Fruit fly (Drosophila melanogaster): Measurements from ENCODE around the gene CG14712.

Gene CG14712

dm6 chr3R:11623025-11623424 is 5.5 kb upstream of the CG14712 start, which contains the start of gene CG14711 (continued):
- TF ChIP-seq CG10321 (GFP tag; IDR thresholded peaks at IDR 0.05) (peak; percentile 30; the same call in 1 of the 2 replicates), CG8290 (GFP tag; optimal IDR thresholded peaks at IDR 0.05) (peak; percentile 64), CG8290 (tag; optimal IDR thresholded peaks at IDR 0.05) (peak in 1 of 2 experiments; percentile 76), CG12942 (GFP tag; optimal IDR thresholded peaks at IDR 0.05) (peak; percentile 86), salm (tag; optimal IDR thresholded peaks at IDR 0.05) (peak; percentile 79), org-1 (GFP tag; optimal IDR thresholded peaks at IDR 0.05) (peak; percentile 56), ac (GFP tag; optimal IDR thresholded peaks at IDR 0.05) (peak; percentile 26), bab2 (GFP tag; optimal IDR thresholded peaks at IDR 0.05) (peak; percentile 83), YL-1 (GFP tag; optimal IDR thresholded peaks at IDR 0.05) (peak; percentile 91), CG10431 (GFP tag; optimal IDR thresholded peaks at IDR 0.05) (peak; percentile 82), lab (GFP tag; optimal IDR thresholded peaks at IDR 0.05) (no peak), sim (GFP tag; IDR thresholded peaks at IDR 0.05) (peak; percentile 72), br (optimal IDR thresholded peaks at IDR 0.05) (no peak), hbn (GFP tag; IDR thresholded peaks at IDR 0.05; ENCODE audit: partially characterized antibody) (peak; percentile 82), jing (GFP tag; optimal IDR thresholded peaks at IDR 0.05) (no peak), Mes4 (GFP tag; optimal IDR thresholded peaks at IDR 0.05) (peak; percentile 53), Sox100B (GFP tag; optimal IDR thresholded peaks at IDR 0.05) (no peak), CG11723 (GFP tag; optimal IDR thresholded peaks at IDR 0.05) (no peak), CG8359 (GFP tag; optimal IDR thresholded peaks at IDR 0.05; ENCODE audit: borderline replicate concordance) (peak; percentile 37), CG30403 (GFP tag; optimal IDR thresholded peaks at IDR 0.05) (peak; percentile 93), CG10366 (GFP tag; IDR thresholded peaks at IDR 0.05) (peak; percentile 80), Xbp1 (GFP tag; optimal IDR thresholded peaks at IDR 0.05) (peak; percentile 92), CG30020 (tag; optimal IDR thresholded peaks at IDR 0.05) (peak; percentile 77), oc (tag; optimal IDR thresholded peaks at IDR 0.05) (peak; percentile 81), gcm2 (GFP tag; optimal IDR thresholded peaks at IDR 0.05) (peak; percentile 20), nerfin-2 (GFP tag; IDR thresholded peaks at IDR 0.05; ENCODE audit: partially characterized antibody) (0 out of 2 replicates have a peak, but pooled peaks have one; percentile 36), CG11093 (GFP tag; IDR thresholded peaks at IDR 0.05) (peak; percentile 59; the same call in 1 of the 3 replicates), CG9437 (GFP tag; optimal IDR thresholded peaks at IDR 0.05) (peak; percentile 69), Poxn (GFP tag; IDR thresholded peaks at IDR 0.05) (peak; percentile 52; the same call in 1 of the 2 replicates), cato (GFP tag; optimal IDR thresholded peaks at IDR 0.05; ENCODE audit: borderline replicate concordance) (peak; percentile 72), ERR (GFP tag; optimal IDR thresholded peaks at IDR 0.05) (no peak), CG15601 (tag; optimal IDR thresholded peaks at IDR 0.05) (peak; percentile 87), Nf-YA (GFP tag; IDR thresholded peaks at IDR 0.05) (peak; percentile 72), Chrac-16 (GFP tag; optimal IDR thresholded peaks at IDR 0.05) (peak; percentile 86), Sox102F (GFP tag; optimal IDR thresholded peaks at IDR 0.05) (no peak), CG2889 (GFP tag; IDR thresholded peaks at IDR 0.05) (peak; percentile 78), H15 (GFP tag; IDR thresholded peaks at IDR 0.05) (peak; percentile 78), fru (optimal IDR thresholded peaks at IDR 0.05) (no peak), psq (GFP tag; optimal IDR thresholded peaks at IDR 0.05) (peak; percentile 19), HmgD (GFP tag; optimal IDR thresholded peaks at IDR 0.05) (no peak), Eip74EF (GFP tag; optimal IDR thresholded peaks at IDR 0.05) (no peak), CG6813 (GFP tag; optimal IDR thresholded peaks at IDR 0.05) (no peak), vnd (GFP tag; IDR thresholded peaks at IDR 0.05; ENCODE audit: partially characterized antibody) (peak; percentile 79), Stat92E (GFP tag; optimal IDR thresholded peaks at IDR 0.05) (peak in 1 of 3 experiments; percentile 71), CG11085 (GFP tag; IDR thresholded peaks at IDR 0.05) (peak; percentile 59; the same call in 1 of the 2 replicates), CG7357 (GFP tag; IDR thresholded peaks at IDR 0.05) (peak; percentile 62; the same call in 2 of the 3 replicates), mam (GFP tag; optimal IDR thresholded peaks at IDR 0.05) (peak; percentile 63), CG2120 (GFP tag; optimal IDR thresholded peaks at IDR 0.05) (peak; percentile 88), CG16863 (GFP tag; optimal IDR thresholded peaks at IDR 0.05) (peak; percentile 67), croc (GFP tag; conservative IDR thresholded peaks at IDR 0.05) (peak; percentile 52; the same call in 2 of the 3 replicates), CG34376 (GFP tag; optimal IDR thresholded peaks at IDR 0.05) (peak; percentile 83)

Measured in whole organism, embryonic.